Fruit fly (Drosophila melanogaster) whole organism, prepupa: ENCODE measurements around the gene Hsp83.

ENCODE experiments used
- Blimp-1 ChIP-seq: fragments of 200-800 bp; sonication (Bioruptor generic); optimal IDR thresholded peaks from 3 replicates; lab custom pipeline; 2017; ENCODE audit warnings: missing biosample characterization, missing genetic modification characterization, mild to moderate bottlenecking, moderate library complexity, missing genetic modification reagents
- CG10631 ChIP-seq: fragments of 200-800 bp; sonication (Bioruptor generic); optimal IDR thresholded peaks from 2 replicates; lab custom pipeline; 2016; ENCODE audit warnings: missing biosample characterization, missing genetic modification characterization
- CG10669 ChIP-seq: fragments of 200-800 bp; sonication (Bioruptor generic); optimal IDR thresholded peaks from 3 replicates; lab custom pipeline; 2018; ENCODE audit warnings: missing biosample characterization, mild to moderate bottlenecking, missing genetic modification characterization, moderate library complexity
- CG11294 ChIP-seq: fragments of 200-800 bp; sonication (Bioruptor generic); IDR thresholded peaks from 2 replicates; pipeline ENCODE4 v1.3.6; 2022; ENCODE audit warnings: missing biosample characterization, missing genetic modification characterization
- CG11902 ChIP-seq: fragments of 200-800 bp; sonication (Bioruptor generic); optimal IDR thresholded peaks from 3 replicates; lab custom pipeline; 2016; ENCODE audit warnings: missing biosample characterization, missing genetic modification characterization
- CG16779 ChIP-seq: fragments of 200-800 bp; sonication (Bioruptor generic); optimal IDR thresholded peaks from 3 replicates; lab custom pipeline; 2017; ENCODE audit warnings: missing biosample characterization, mild to moderate bottlenecking, missing genetic modification characterization
- CG3032 ChIP-seq: fragments of 200-800 bp; optimal IDR thresholded peaks from 2 replicates; lab custom pipeline; 2019; ENCODE audit warnings: missing biosample characterization, mild to moderate bottlenecking, missing genetic modification characterization, moderate library complexity
- CG31627 ChIP-seq: fragments of 200-800 bp; sonication (Bioruptor generic); optimal IDR thresholded peaks from 3 replicates; lab custom pipeline; 2016; ENCODE audit warnings: missing biosample characterization, missing genetic modification characterization
- CG32006 ChIP-seq: fragments of 200-800 bp; sonication (Bioruptor generic); optimal IDR thresholded peaks from 3 replicates; lab custom pipeline; 2017; ENCODE audit warnings: missing biosample characterization, mild to moderate bottlenecking, missing genetic modification characterization
- CG34406 ChIP-seq: fragments of 200-800 bp; sonication (Bioruptor generic); optimal IDR thresholded peaks from 3 replicates; lab custom pipeline; 2016; ENCODE audit warnings: missing biosample characterization, missing genetic modification characterization
- CG3919 ChIP-seq: fragments of 200-800 bp; sonication (Bioruptor generic); optimal IDR thresholded peaks from 3 replicates; lab custom pipeline; 2016; ENCODE audit warnings: missing biosample characterization, missing genetic modification characterization
- CG4318 ChIP-seq: fragments of 200-800 bp; sonication (Bioruptor generic); optimal IDR thresholded peaks from 3 replicates; lab custom pipeline; 2017; ENCODE audit warnings: missing biosample characterization, mild to moderate bottlenecking, missing genetic modification characterization
- CG6163 ChIP-seq: fragments of 200-800 bp; sonication (Bioruptor generic); IDR thresholded peaks from 3 replicates; pipeline ENCODE4 v1.3.6; 2022; ENCODE audit warnings: missing biosample characterization, missing genetic modification characterization
- CG6276 ChIP-seq: fragments of 200-800 bp; sonication (Bioruptor generic); optimal IDR thresholded peaks from 2 replicates; lab custom pipeline; 2017; ENCODE audit warnings: missing biosample characterization, mild to moderate bottlenecking, missing genetic modification characterization
- CG6792 ChIP-seq: fragments of 200-800 bp; sonication (Bioruptor generic); optimal IDR thresholded peaks from 3 replicates; lab custom pipeline; 2016; ENCODE audit warnings: missing biosample characterization, missing genetic modification characterization
- CG6808 ChIP-seq: fragments of 200-800 bp; sonication (Bioruptor generic); optimal IDR thresholded peaks from 3 replicates; lab custom pipeline; 2017; ENCODE audit warnings: missing biosample characterization, missing genetic modification characterization, mild to moderate bottlenecking, moderate library complexity, missing genetic modification reagents
- CG6854 ChIP-seq: fragments of 200-800 bp; sonication (Bioruptor generic); optimal IDR thresholded peaks from 2 replicates; lab custom pipeline; 2017; ENCODE audit warnings: missing biosample characterization, mild to moderate bottlenecking, missing genetic modification characterization
- CG7368 ChIP-seq: fragments of 200-800 bp; sonication (Bioruptor generic); optimal IDR thresholded peaks from 3 replicates; lab custom pipeline; 2016; ENCODE audit warnings: missing biosample characterization, missing genetic modification characterization
- CG8119 ChIP-seq: fragments of 200-800 bp; sonication (Bioruptor generic); IDR thresholded peaks from 3 replicates; pipeline ENCODE4 v1.3.6; 2022; ENCODE audit warnings: missing biosample characterization, missing genetic modification characterization
- CG8319 ChIP-seq: fragments of 200-800 bp; sonication (Bioruptor generic); optimal IDR thresholded peaks from 3 replicates; lab custom pipeline; 2016; ENCODE audit warnings: missing biosample characterization, missing genetic modification characterization
- CG8632 ChIP-seq: fragments of 200-800 bp; sonication (Bioruptor generic); optimal IDR thresholded peaks from 3 replicates; lab custom pipeline; 2016; ENCODE audit warnings: missing biosample characterization, missing genetic modification characterization
- CG9139 ChIP-seq: fragments of 200-800 bp; sonication (Bioruptor generic); optimal IDR thresholded peaks from 3 replicates; lab custom pipeline; 2017; ENCODE audit warnings: missing biosample characterization, mild to moderate bottlenecking, missing genetic modification characterization
- Eip75B ChIP-seq: fragments of 200-800 bp; sonication (Bioruptor generic); optimal IDR thresholded peaks from 3 replicates; lab custom pipeline; 2016; ENCODE audit warnings: missing biosample characterization, missing genetic modification characterization
- Eip78C ChIP-seq: fragments of 200-800 bp; sonication (Bioruptor generic); peaks from one replicate; lab custom pipeline; 2016; ENCODE audit warnings: missing biosample characterization, missing genetic modification characterization
- Eip93F ChIP-seq: fragments of 200-800 bp; sonication (Bioruptor generic); optimal IDR thresholded peaks from 2 replicates; lab custom pipeline; 2016; ENCODE audit warnings: missing biosample characterization, mild to moderate bottlenecking, missing genetic modification characterization
- Ets96B ChIP-seq: fragments of 200-800 bp; optimal IDR thresholded peaks from 2 replicates; lab custom pipeline; 2019; ENCODE audit warnings: missing biosample characterization, mild to moderate bottlenecking, missing genetic modification characterization, moderate library complexity
- Gug ChIP-seq: fragments of 200-800 bp; sonication (Bioruptor generic); IDR thresholded peaks from 2 replicates; pipeline ENCODE4 v1.3.6; 2022; ENCODE audit warnings: missing biosample characterization, missing genetic modification characterization
- Hr38 ChIP-seq: sonication (Bioruptor generic); optimal IDR thresholded peaks from 2 replicates; lab custom pipeline; 2016; ENCODE audit warnings: missing biosample characterization, missing genetic modification characterization
- Hr39 ChIP-seq: fragments of 200-800 bp; sonication (Bioruptor generic); optimal IDR thresholded peaks from 2 replicates; lab custom pipeline; 2016; ENCODE audit warnings: missing biosample characterization, missing genetic modification characterization
- Lpt ChIP-seq: fragments of 200-800 bp; sonication (Bioruptor generic); optimal IDR thresholded peaks from 3 replicates; lab custom pipeline; 2016; ENCODE audit warnings: missing biosample characterization, missing genetic modification characterization
- OdsH ChIP-seq: fragments of 200-800 bp; sonication (Bioruptor generic); optimal IDR thresholded peaks from 3 replicates; lab custom pipeline; 2016; ENCODE audit warnings: missing biosample characterization, missing genetic modification characterization
- Smox ChIP-seq: fragments of 200-800 bp; sonication (Bioruptor generic); optimal IDR thresholded peaks from 3 replicates; lab custom pipeline; 2016; ENCODE audit warnings: missing biosample characterization, missing genetic modification characterization
- Sox102F ChIP-seq: fragments of 200-800 bp; sonication (Bioruptor generic); optimal IDR thresholded peaks from 2 replicates; lab custom pipeline; 2016; ENCODE audit warnings: missing biosample characterization, mild to moderate bottlenecking, missing genetic modification characterization
- Sox15 ChIP-seq: fragments of 200-800 bp; sonication (Bioruptor generic); optimal IDR thresholded peaks from 3 replicates; lab custom pipeline; 2016; ENCODE audit warnings: missing biosample characterization, missing genetic modification characterization
- achi ChIP-seq: fragments of 200-800 bp; sonication (Bioruptor generic); optimal IDR thresholded peaks from 3 replicates; lab custom pipeline; 2016; ENCODE audit warnings: missing biosample characterization, missing genetic modification characterization
- acj6 ChIP-seq: fragments of 200-800 bp; sonication (Bioruptor generic); optimal IDR thresholded peaks from 3 replicates; lab custom pipeline; 2016; ENCODE audit warnings: missing biosample characterization, missing genetic modification characterization
- cyc ChIP-seq: fragments of 200-800 bp; sonication (Bioruptor generic); optimal IDR thresholded peaks from 3 replicates; lab custom pipeline; 2016; ENCODE audit warnings: missing biosample characterization, missing genetic modification characterization
- dac ChIP-seq: fragments of 200-800 bp; sonication (Bioruptor generic); optimal IDR thresholded peaks from 2 replicates; lab custom pipeline; 2017; ENCODE audit warnings: missing biosample characterization, mild to moderate bottlenecking, missing genetic modification characterization
- dsx ChIP-seq: fragments of 200-800 bp; optimal IDR thresholded peaks from 3 replicates; lab custom pipeline; 2019; ENCODE audit warnings: missing biosample characterization, mild to moderate bottlenecking, missing genetic modification characterization, moderate library complexity; ENCODE audit not compliant: poor library complexity, severe bottlenecking
- eg ChIP-seq: fragments of 200-800 bp; sonication (Bioruptor generic); IDR thresholded peaks from 3 replicates; pipeline ENCODE4 v1.3.6; 2022; ENCODE audit warnings: missing biosample characterization, missing genetic modification characterization
- esn ChIP-seq: fragments of 200-800 bp; sonication (Bioruptor generic); optimal IDR thresholded peaks from 2 replicates; lab custom pipeline; 2016; ENCODE audit warnings: missing biosample characterization, mild to moderate bottlenecking, missing genetic modification characterization, moderate library complexity
- fd59A ChIP-seq: fragments of 200-800 bp; sonication (Bioruptor generic); optimal IDR thresholded peaks from 2 replicates; lab custom pipeline; 2017; ENCODE audit warnings: missing biosample characterization, mild to moderate bottlenecking, missing genetic modification characterization, missing genetic modification reagents
- fkh ChIP-seq: fragments of 200-800 bp; sonication (Bioruptor generic); optimal IDR thresholded peaks from 3 replicates; lab custom pipeline; 2017; ENCODE audit warnings: missing biosample characterization, mild to moderate bottlenecking, missing genetic modification characterization, moderate library complexity
- lz ChIP-seq: fragments of 200-800 bp; sonication (Bioruptor generic); optimal IDR thresholded peaks from 3 replicates; lab custom pipeline; 2016; ENCODE audit warnings: missing biosample characterization, missing genetic modification characterization
- net ChIP-seq: fragments of 200-800 bp; sonication (Bioruptor generic); optimal IDR thresholded peaks from 3 replicates; lab custom pipeline; 2016; ENCODE audit warnings: missing biosample characterization, missing genetic modification characterization
- salr ChIP-seq, 2 experiments: fragments of 200-800 bp; sonication (Bioruptor generic); optimal IDR thresholded peaks; 3 replicates each; lab custom pipeline; 2016 to 2018; ENCODE audit warnings: missing biosample characterization in 2 of 2, missing genetic modification characterization in 2 of 2, mild to moderate bottlenecking in 1 of 2
- spab ChIP-seq: fragments of 200-800 bp; sonication (Bioruptor generic); optimal IDR thresholded peaks from 2 replicates; lab custom pipeline; 2017; ENCODE audit warnings: missing biosample characterization, mild to moderate bottlenecking, missing genetic modification characterization, missing genetic modification reagents
- ss ChIP-seq, 2 experiments: fragments of 200-800 bp; sonication (Bioruptor generic); optimal IDR thresholded peaks; 2 replicates in 1 of 2; 3 replicates in 1 of 2; lab custom pipeline; 2017 to 2018; ENCODE audit warnings: mild to moderate bottlenecking in 2 of 2, missing biosample characterization in 2 of 2, missing genetic modification characterization in 2 of 2, moderate library complexity in 1 of 2
- svp ChIP-seq: fragments of 200-800 bp; sonication (Bioruptor generic); peaks from one replicate; lab custom pipeline; 2016; ENCODE audit warnings: missing biosample characterization, missing genetic modification characterization
- topi ChIP-seq: fragments of 200-800 bp; sonication (Bioruptor generic); optimal IDR thresholded peaks from 3 replicates; lab custom pipeline; 2016; ENCODE audit warnings: missing biosample characterization, missing genetic modification characterization
- vri ChIP-seq: fragments of 200-800 bp; sonication (Bioruptor generic); optimal IDR thresholded peaks from 3 replicates; lab custom pipeline; 2016; ENCODE audit warnings: missing biosample characterization, mild to moderate bottlenecking, missing genetic modification characterization

The Hsp83 gene

DNA sequence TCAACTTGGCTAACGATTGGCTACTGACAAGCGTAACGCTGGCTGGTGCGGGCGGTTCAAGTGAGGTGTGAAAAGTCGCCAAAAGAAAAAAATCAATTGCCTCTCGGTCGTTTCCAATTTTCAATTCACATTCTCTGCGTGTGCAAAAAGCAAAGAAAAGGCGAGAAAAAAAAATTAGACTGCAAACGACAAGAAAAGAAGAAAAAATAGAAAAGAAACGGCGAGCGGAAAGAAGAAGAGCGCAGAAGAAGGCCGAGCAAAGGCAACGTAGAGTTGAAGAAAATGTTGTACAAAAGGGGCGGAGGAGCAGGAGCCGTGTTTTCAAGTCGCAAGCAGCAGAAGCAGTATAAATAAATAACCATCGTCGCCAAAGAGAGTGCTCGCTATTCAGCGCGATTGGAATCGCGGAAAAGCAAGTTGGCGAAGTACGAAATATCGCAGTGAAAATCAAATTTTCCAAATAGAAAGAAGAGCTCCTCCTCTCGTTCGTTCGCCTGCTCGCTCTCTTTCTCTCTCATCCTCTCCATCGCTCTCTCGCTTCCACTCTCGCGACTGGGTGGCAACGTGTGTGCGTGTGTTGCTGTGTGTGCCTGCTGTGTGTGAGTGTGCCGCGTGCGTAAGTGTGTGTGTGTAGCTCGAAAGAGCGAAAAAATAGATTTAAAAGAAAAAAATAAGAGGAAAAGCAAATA is 33.1 kb downstream of the Hsp83 start:
- TF ChIP-seq vri (GFP tag; lab: Kevin White, UChicago): peak; percentile 52
- TF ChIP-seq CG31627: no peak
- no peak for TF ChIP-seq CG11902 (GFP tag; lab: Kevin White, UChicago)
- no peak for TF ChIP-seq CG7368
- TF ChIP-seq CG8119: peak; percentile 40; the same call in 2 of the 3 replicates
- TF ChIP-seq Eip93F: no peak
- TF ChIP-seq CG11294 (GFP tag; lab: Robert Waterston, UW): no peak
- TF ChIP-seq CG6276 (GFP tag; lab: Kevin White, UChicago): peak; percentile 59
- TF ChIP-seq eg: peak; percentile 59
- no peak for TF ChIP-seq CG6808
- TF ChIP-seq CG10631: no peak
- no peak for TF ChIP-seq dac
- TF ChIP-seq achi: no peak
- TF ChIP-seq fd59A: no peak
- peak in 1 of 2 experiments; percentile 27 for TF ChIP-seq salr (GFP tag; optimal IDR thresholded peaks at IDR 0.05; lab: Kevin White, UChicago)
- no peak for TF ChIP-seq CG8632 (GFP tag; lab: Kevin White, UChicago)
- TF ChIP-seq Sox15 (GFP tag; lab: Kevin White, UChicago): no peak
- TF ChIP-seq CG6792 (GFP tag; lab: Kevin White, UChicago): peak; percentile 21
- TF ChIP-seq net (GFP tag; lab: Kevin White, UChicago): peak; percentile 41
- no peak for TF ChIP-seq lz (GFP tag; lab: Kevin White, UChicago)
- no peak for TF ChIP-seq Eip75B
- TF ChIP-seq acj6 (GFP tag; lab: Kevin White, UChicago): no peak
- no peak for TF ChIP-seq svp (GFP tag; lab: Kevin White, UChicago)
- TF ChIP-seq CG3919 (GFP tag; lab: Kevin White, UChicago): no peak
- TF ChIP-seq Ets96B (tag; lab: Kevin White, UChicago): peak; percentile 57
- no peak for TF ChIP-seq Gug (GFP tag; lab: Robert Waterston, UW)
- TF ChIP-seq esn: peak; percentile 5
- no peak for TF ChIP-seq Sox102F
- no peak for TF ChIP-seq Blimp-1 (GFP tag; lab: Kevin White, UChicago)
- no peak for TF ChIP-seq Smox (GFP tag; lab: Kevin White, UChicago)
- TF ChIP-seq cyc (GFP tag; lab: Kevin White, UChicago): no peak
- no peak for TF ChIP-seq CG8319 (GFP tag; lab: Kevin White, UChicago)
- TF ChIP-seq CG4318 (GFP tag; lab: Kevin White, UChicago): no peak
- TF ChIP-seq CG10669 (GFP tag; lab: Kevin White, UChicago): no peak
- no peak for TF ChIP-seq Lpt (GFP tag; lab: Kevin White, UChicago)
- TF ChIP-seq CG16779 (tag; lab: Kevin White, UChicago): peak; percentile 82
- no peak for TF ChIP-seq OdsH
- peak; percentile 37 for TF ChIP-seq CG32006 (GFP tag; lab: Kevin White, UChicago)
- peak; percentile 69 for TF ChIP-seq CG9139 (GFP tag; lab: Kevin White, UChicago)
- TF ChIP-seq spab (GFP tag; lab: Kevin White, UChicago): no peak
- no peak for TF ChIP-seq Hr39 (GFP tag; lab: Kevin White, UChicago)
- TF ChIP-seq topi: no peak
- TF ChIP-seq fkh: no peak
- peak in 1 of 2 experiments; percentile 79 for TF ChIP-seq ss (GFP tag; optimal IDR thresholded peaks at IDR 0.05; lab: Kevin White, UChicago)
- TF ChIP-seq CG6163 (GFP tag; lab: Robert Waterston, UW): peak; percentile 34; the same call in 1 of the 3 replicates
- TF ChIP-seq Eip78C (GFP tag; lab: Kevin White, UChicago): no peak
- TF ChIP-seq dsx (GFP tag; lab: Kevin White, UChicago): peak; percentile 62
- TF ChIP-seq CG34406: peak; percentile 29
- TF ChIP-seq CG3032 (tag; lab: Kevin White, UChicago): no peak
- TF ChIP-seq CG6854 (GFP tag; lab: Kevin White, UChicago): no peak
- TF ChIP-seq Hr38 (GFP tag; lab: Kevin White, UChicago): no peak
